Worm (Caenorhabditis elegans) whole organism, mixed stage, embryonic: Measurements from ENCODE around the gene Y51A2B.5.

Source experiments
- lin-13 ChIP-seq: fragments of 150-350 bp; optimal IDR thresholded peaks from 2 replicates; lab custom pipeline; 2014; ENCODE audit warnings: missing biosample characterization, missing genetic modification characterization
- ztf-11 ChIP-seq: fragments of 150-350 bp; optimal IDR thresholded peaks from 2 replicates; lab custom pipeline; 2014; ENCODE audit warnings: missing biosample characterization, missing genetic modification characterization

- no peak for TF ChIP-seq ztf-11 (tag; lab: Kevin White, UChicago)
- TF ChIP-seq lin-13, result no peak
Observed at ce11 chrV:18412887-18413286, 23.8 kb downstream of the Y51A2B.5 start, which contains the start of gene ZK262.2.
